Fruit fly (Drosophila melanogaster) whole organism, embryonic: ENCODE results near the gene Ilp6.

Experiments used
- Ada2b ChIP-seq: fragments of 200-800 bp; sonication (Bioruptor generic); IDR thresholded peaks from 2 replicates; pipeline ENCODE4 v1.3.6; 2022; ENCODE audit warnings: missing biosample characterization, missing genetic modification characterization
- Blimp-1 ChIP-seq: fragments of 200-800 bp; sonication (Bioruptor generic); optimal IDR thresholded peaks from 3 replicates; lab custom pipeline; 2018; ENCODE audit warnings: missing biosample characterization, missing genetic modification characterization, mild to moderate bottlenecking, moderate library complexity, missing genetic modification reagents
- CG10321 ChIP-seq: fragments of 200-800 bp; sonication (Bioruptor generic); IDR thresholded peaks from 2 replicates; pipeline ENCODE4 v1.3.6; 2022; ENCODE audit warnings: missing biosample characterization, missing genetic modification characterization
- CG11560 ChIP-seq: fragments of 200-800 bp; sonication (Bioruptor generic); IDR thresholded peaks from 3 replicates; pipeline ENCODE4 v1.3.6; 2022; ENCODE audit warnings: missing biosample characterization, missing genetic modification characterization
- CG12219 ChIP-seq: fragments of 200-800 bp; sonication (Bioruptor generic); optimal IDR thresholded peaks from 3 replicates; lab custom pipeline; 2018; ENCODE audit warnings: missing biosample characterization, mild to moderate bottlenecking, missing genetic modification characterization
- CG13424 ChIP-seq: fragments of 200-800 bp; sonication (Bioruptor generic); optimal IDR thresholded peaks from 2 replicates; lab custom pipeline; 2019; ENCODE audit warnings: missing biosample characterization, mild to moderate bottlenecking, missing genetic modification characterization, moderate library complexity
- CG14050 ChIP-seq: fragments of 200-800 bp; sonication (Bioruptor generic); IDR thresholded peaks from 3 replicates; pipeline ENCODE4 v1.3.6; 2022; ENCODE audit warnings: missing biosample characterization, missing genetic modification characterization
- CG15601 ChIP-seq: fragments of 200-800 bp; sonication (Bioruptor generic); optimal IDR thresholded peaks from 3 replicates; lab custom pipeline; 2019; ENCODE audit warnings: missing biosample characterization, mild to moderate bottlenecking, missing genetic modification characterization, moderate library complexity
- CG16779 ChIP-seq: fragments of 200-800 bp; sonication (Bioruptor generic); IDR thresholded peaks from 2 replicates; pipeline ENCODE4 v1.3.6; 2022; ENCODE audit warnings: missing biosample characterization, missing genetic modification characterization
- CG17912 ChIP-seq: fragments of 200-800 bp; sonication (Bioruptor generic); optimal IDR thresholded peaks from 2 replicates; lab custom pipeline; 2018; ENCODE audit warnings: missing biosample characterization, mild to moderate bottlenecking, missing genetic modification characterization
- CG18476 ChIP-seq: fragments of 200-800 bp; sonication (Bioruptor generic); optimal IDR thresholded peaks from 2 replicates; lab custom pipeline; 2016; ENCODE audit warnings: missing biosample characterization, mild to moderate bottlenecking, missing genetic modification characterization
- CG30431 ChIP-seq: fragments of 200-800 bp; sonication (Bioruptor generic); optimal IDR thresholded peaks from 2 replicates; lab custom pipeline; 2017; ENCODE audit warnings: missing biosample characterization, missing genetic modification characterization
- CG3163 ChIP-seq: fragments of 200-800 bp; sonication (Bioruptor generic); optimal IDR thresholded peaks from 3 replicates; lab custom pipeline; 2016; ENCODE audit warnings: missing biosample characterization, missing genetic modification characterization
- CG32532 ChIP-seq: fragments of 200-800 bp; sonication (Bioruptor generic); IDR thresholded peaks from 2 replicates; pipeline ENCODE4 v1.3.6; 2022; ENCODE audit warnings: missing biosample characterization, missing genetic modification characterization
- CG3726 ChIP-seq: fragments of 200-800 bp; sonication (Bioruptor generic); IDR thresholded peaks from 3 replicates; pipeline ENCODE4, ENCODE4 v1.3.6; 2022; ENCODE audit warnings: missing biosample characterization, missing genetic modification characterization
- CG43689 ChIP-seq: fragments of 200-800 bp; sonication (Bioruptor generic); IDR thresholded peaks from 2 replicates; pipeline ENCODE4 v1.3.6; 2022; ENCODE audit warnings: missing biosample characterization, missing genetic modification characterization
- CG5180 ChIP-seq: fragments of 200-800 bp; sonication (Bioruptor generic); optimal IDR thresholded peaks from 3 replicates; lab custom pipeline; 2017; ENCODE audit warnings: missing biosample characterization, missing genetic modification characterization, mild to moderate bottlenecking, moderate library complexity, missing genetic modification reagents
- CG8089 ChIP-seq: fragments of 200-800 bp; sonication (Bioruptor generic); optimal IDR thresholded peaks from 3 replicates; lab custom pipeline; 2016; ENCODE audit warnings: missing biosample characterization, missing genetic modification characterization
- CG8924 ChIP-seq: fragments of 200-800 bp; optimal IDR thresholded peaks from 3 replicates; lab custom pipeline; 2019; ENCODE audit warnings: missing biosample characterization, mild to moderate bottlenecking, missing genetic modification characterization, moderate library complexity
- CG8944 ChIP-seq: fragments of 200-800 bp; sonication (Bioruptor generic); optimal IDR thresholded peaks from 3 replicates; lab custom pipeline; 2016; ENCODE audit warnings: missing biosample characterization, missing genetic modification characterization
- CG9609 ChIP-seq: fragments of 200-800 bp; sonication (Bioruptor generic); optimal IDR thresholded peaks from 3 replicates; lab custom pipeline; 2016; ENCODE audit warnings: missing biosample characterization, missing genetic modification characterization
- CG9797 ChIP-seq: fragments of 200-800 bp; sonication (Bioruptor generic); optimal IDR thresholded peaks from 3 replicates; lab custom pipeline; 2018; ENCODE audit warnings: missing biosample characterization, mild to moderate bottlenecking, missing genetic modification characterization
- CG9817 ChIP-seq: fragments of 200-800 bp; sonication (Bioruptor generic); optimal IDR thresholded peaks from 2 replicates; lab custom pipeline; 2018; ENCODE audit warnings: missing biosample characterization, mild to moderate bottlenecking, missing genetic modification characterization, moderate library complexity
- CrebB ChIP-seq: fragments of 200-800 bp; sonication (Bioruptor generic); optimal IDR thresholded peaks from 3 replicates; lab custom pipeline; 2018; ENCODE audit warnings: missing biosample characterization, mild to moderate bottlenecking, missing genetic modification characterization
- D19A ChIP-seq: fragments of 200-800 bp; optimal IDR thresholded peaks from 3 replicates; lab custom pipeline; 2019; ENCODE audit warnings: missing biosample characterization, mild to moderate bottlenecking, missing genetic modification characterization, moderate library complexity
- Drgx ChIP-seq: fragments of 200-800 bp; sonication (Bioruptor generic); IDR thresholded peaks from 2 replicates; pipeline ENCODE4 v1.3.6; 2022; ENCODE audit warnings: missing biosample characterization, missing genetic modification characterization
- Gug ChIP-seq: fragments of 200-800 bp; sonication (Bioruptor generic); IDR thresholded peaks from 4 replicates; pipeline ENCODE4 v1.3.6; 2022; ENCODE audit warnings: missing biosample characterization, missing genetic modification characterization
- H2.0 ChIP-seq: fragments of 200-800 bp; sonication (Bioruptor generic); IDR thresholded peaks from 2 replicates; pipeline ENCODE4 v1.3.6; 2022; ENCODE audit warnings: missing biosample characterization, missing genetic modification characterization
- Hey ChIP-seq: fragments of 200-800 bp; sonication (Bioruptor generic); optimal IDR thresholded peaks from 3 replicates; lab custom pipeline; 2018; ENCODE audit warnings: missing biosample characterization, mild to moderate bottlenecking, missing genetic modification characterization
- Hr39 ChIP-seq: fragments of >200 bp; optimal IDR thresholded peaks from 2 replicates; lab custom pipeline; 2017
- MBD-R2 ChIP-seq: fragments of 200-800 bp; sonication (Bioruptor generic); IDR thresholded peaks from 2 replicates; pipeline ENCODE4 v1.3.6; 2022; ENCODE audit warnings: missing biosample characterization, missing genetic modification characterization
- Xrp1 ChIP-seq: fragments of 200-800 bp; sonication (Bioruptor generic); IDR thresholded peaks from 2 replicates; pipeline ENCODE4 v1.3.6; 2022; ENCODE audit warnings: missing biosample characterization, missing genetic modification characterization
- bigmax ChIP-seq: fragments of 200-800 bp; sonication (Bioruptor generic); optimal IDR thresholded peaks from 2 replicates; lab custom pipeline; 2018; ENCODE audit warnings: missing biosample characterization, mild to moderate bottlenecking, missing genetic modification characterization
- br ChIP-seq: fragments of >200 bp; optimal IDR thresholded peaks from 2 replicates; lab custom pipeline; 2017
- chn ChIP-seq: fragments of 200-800 bp; sonication (Bioruptor generic); optimal IDR thresholded peaks from 2 replicates; lab custom pipeline; 2016; ENCODE audit warnings: missing biosample characterization, missing genetic modification characterization
- disco-r ChIP-seq: fragments of 200-800 bp; sonication (Bioruptor generic); optimal IDR thresholded peaks from 2 replicates; lab custom pipeline; 2016; ENCODE audit warnings: missing biosample characterization, missing genetic modification characterization
- dysf ChIP-seq: fragments of 200-800 bp; sonication (Bioruptor generic); IDR thresholded peaks from 3 replicates; pipeline ENCODE4 v1.3.6; 2022; ENCODE audit warnings: missing biosample characterization, missing genetic modification characterization
- her ChIP-seq: fragments of 200-800 bp; sonication (Bioruptor generic); optimal IDR thresholded peaks from 2 replicates; lab custom pipeline; 2016; ENCODE audit warnings: missing biosample characterization, missing genetic modification characterization
- kni ChIP-seq: fragments of 200-800 bp; sonication (Bioruptor generic); optimal IDR thresholded peaks from 3 replicates; lab custom pipeline; 2017; ENCODE audit warnings: mild to moderate bottlenecking, missing biosample characterization, missing genetic modification reagents, missing genetic modification characterization
- lab ChIP-seq: fragments of 200-800 bp; sonication (Bioruptor generic); optimal IDR thresholded peaks from 3 replicates; lab custom pipeline; 2017; ENCODE audit warnings: missing biosample characterization, missing genetic modification characterization, mild to moderate bottlenecking, moderate library complexity, missing genetic modification reagents
- mam ChIP-seq: fragments of 200-800 bp; sonication (Bioruptor generic); optimal IDR thresholded peaks from 3 replicates; lab custom pipeline; 2016; ENCODE audit warnings: missing biosample characterization, missing genetic modification characterization
- nau ChIP-seq: fragments of 200-800 bp; sonication (Bioruptor generic); optimal IDR thresholded peaks from 3 replicates; lab custom pipeline; 2017; ENCODE audit warnings: missing biosample characterization, mild to moderate bottlenecking, missing genetic modification characterization, missing genetic modification reagents
- oc ChIP-seq: fragments of 200-800 bp; sonication (Bioruptor generic); optimal IDR thresholded peaks from 2 replicates; lab custom pipeline; 2018; ENCODE audit warnings: missing biosample characterization, mild to moderate bottlenecking, missing genetic modification characterization, moderate library complexity
- odd ChIP-seq: fragments of 200-800 bp; sonication (Bioruptor generic); optimal IDR thresholded peaks from 2 replicates; lab custom pipeline; 2017; ENCODE audit warnings: missing biosample characterization, mild to moderate bottlenecking, missing genetic modification characterization
- pum ChIP-seq: fragments of 200-800 bp; sonication (Bioruptor generic); optimal IDR thresholded peaks from 2 replicates; lab custom pipeline; 2016; ENCODE audit warnings: missing biosample characterization, missing genetic modification characterization
- sc ChIP-seq, 3 experiments: fragments of >200 bp in 2 of 3; fragments of 200-800 bp in 1 of 3; sonication (Bioruptor generic) in 1 of 3; optimal IDR thresholded peaks; 2 replicates in 2 of 3; 3 replicates in 1 of 3; lab custom pipeline; 2017; ENCODE audit warnings: mild to moderate bottlenecking in 1 of 3, missing biosample characterization in 1 of 3, missing genetic modification characterization in 1 of 3, missing genetic modification reagents in 1 of 3
- schlank ChIP-seq: fragments of 200-800 bp; sonication (Bioruptor generic); optimal IDR thresholded peaks from 2 replicates; lab custom pipeline; 2018; ENCODE audit warnings: missing biosample characterization, mild to moderate bottlenecking, missing genetic modification characterization
- shn ChIP-seq: fragments of 200-800 bp; sonication (Bioruptor generic); optimal IDR thresholded peaks from 3 replicates; lab custom pipeline; 2016; ENCODE audit warnings: missing biosample characterization, missing genetic modification characterization
- sim ChIP-seq: fragments of 200-800 bp; sonication (Bioruptor generic); IDR thresholded peaks from 2 replicates; pipeline ENCODE4 v1.3.6; 2022; ENCODE audit warnings: missing biosample characterization, missing genetic modification characterization
- tin ChIP-seq: fragments of 200-800 bp; sonication (Bioruptor generic); optimal IDR thresholded peaks from 3 replicates; lab custom pipeline; 2016; ENCODE audit warnings: missing biosample characterization, missing genetic modification characterization
- tx ChIP-seq: fragments of 200-800 bp; sonication (Bioruptor generic); optimal IDR thresholded peaks from 2 replicates; lab custom pipeline; 2016; ENCODE audit warnings: missing biosample characterization, missing genetic modification characterization
- vnd ChIP-seq: fragments of 200-800 bp; sonication (Bioruptor generic); IDR thresholded peaks from 3 replicates; pipeline ENCODE4 v1.3.6; 2022; ENCODE audit warnings: missing biosample characterization, missing genetic modification characterization; ENCODE audit not compliant: partially characterized antibody

The Ilp6 gene

dm6 chrX:2318369-2318768, 16.1 kb downstream of the Ilp6 start (continued):
- TF ChIP-seq disco-r (GFP tag; lab: Kevin White, UChicago) (no peak), Xrp1 (GFP tag; lab: Robert Waterston, UW) (peak; percentile 91), CG9609 (no peak), pum (GFP tag; lab: Kevin White, UChicago) (peak; percentile 78), sc (optimal IDR thresholded peaks at IDR 0.05; lab: Kevin White, UChicago) (no peak), sc (GFP tag; optimal IDR thresholded peaks at IDR 0.05; lab: Kevin White, UChicago) (peak; percentile 18), odd (GFP tag; lab: Kevin White, UChicago) (no peak), CG9817 (tag; lab: Kevin White, UChicago) (no peak), her (GFP tag; lab: Kevin White, UChicago) (peak; percentile 13), CG8924 (tag; lab: Kevin White, UChicago) (peak; percentile 42), nau (GFP tag; lab: Kevin White, UChicago) (no peak), oc (tag; lab: Kevin White, UChicago) (peak; percentile 72), Drgx (peak; percentile 80), CG15601 (peak; percentile 43), br (lab: Kevin White, UChicago) (no peak), tin (GFP tag; lab: Kevin White, UChicago) (peak; percentile 17), CG5180 (no peak), tx (GFP tag; lab: Kevin White, UChicago) (no peak), Gug (GFP tag; lab: Robert Waterston, UW) (peak; percentile 59; the same call in 2 of the 4 replicates), MBD-R2 (GFP tag; lab: Robert Waterston, UW) (no peak), CG12219 (GFP tag; lab: Kevin White, UChicago) (peak; percentile 40), CG13424 (peak; percentile 10), CG11560 (tag; lab: Robert Waterston, UW) (peak; percentile 67), CrebB (no peak), chn (GFP tag; lab: Kevin White, UChicago) (peak; percentile 63), Hr39 (no peak), lab (peak; percentile 36), Hey (tag; lab: Kevin White, UChicago) (no peak), Ada2b (peak; percentile 50; the same call in 1 of the 2 replicates), sim (GFP tag; lab: Robert Waterston, UW) (peak; percentile 78), CG8944 (GFP tag; lab: Kevin White, UChicago) (peak; percentile 11), CG3163 (no peak), H2.0 (peak; percentile 50; the same call in 1 of the 2 replicates), CG9797 (GFP tag; lab: Kevin White, UChicago) (no peak), dysf (GFP tag; lab: Robert Waterston, UW) (peak; percentile 83), mam (GFP tag; lab: Kevin White, UChicago) (peak; percentile 58), CG14050 (GFP tag; lab: Robert Waterston, UW) (peak; percentile 81), bigmax (GFP tag; lab: Kevin White, UChicago) (no peak), schlank (tag; lab: Kevin White, UChicago) (no peak), D19A (tag; lab: Kevin White, UChicago) (peak; percentile 34), CG32532 (GFP tag; lab: Robert Waterston, UW) (peak; percentile 38; the same call in 1 of the 2 replicates), CG16779 (no peak), CG30431 (GFP tag; lab: Kevin White, UChicago) (peak; percentile 57), CG18476 (GFP tag; lab: Kevin White, UChicago) (no peak), shn (GFP tag; lab: Kevin White, UChicago) (peak; percentile 35), CG17912 (GFP tag; lab: Kevin White, UChicago) (no peak), CG8089 (no peak), CG10321 (GFP tag; lab: Robert Waterston, UW) (no peak), vnd (GFP tag; lab: Robert Waterston, UW) (no peak), kni (GFP tag; lab: Kevin White, UChicago) (no peak), CG3726 (peak; percentile 72; the same call in 1 of the 3 replicates), Blimp-1 (GFP tag; lab: Kevin White, UChicago) (peak; percentile 57), CG43689 (GFP tag; lab: Robert Waterston, UW) (no peak)
